Worm (Caenorhabditis elegans) whole organism, L4 larva: ENCODE data around the gene C08F11.13.
"Not testable (repeated sequence)": the region's sequence is repeated elsewhere in the genome, so short reads cannot be mapped to it uniquely, and the experiment has no call there.

Source experiments
- F10B5.3 ChIP-seq: sonication (generic microtip); optimal IDR thresholded peaks from 2 replicates; lab custom pipeline; 2016; ENCODE audit warnings: mild to moderate bottlenecking, missing genetic modification characterization, missing compliant biosample characterization
- F37D6.2 ChIP-seq: sonication (generic microtip); optimal IDR thresholded peaks from 2 replicates; lab custom pipeline; 2016; ENCODE audit warnings: mild to moderate bottlenecking, missing genetic modification characterization, missing compliant biosample characterization
- T26A8.4 ChIP-seq: fragments of 200-800 bp; sonication (Bioruptor generic); IDR thresholded peaks from 2 replicates; pipeline ENCODE4 v1.3.6; 2022; ENCODE audit warnings: missing genetic modification characterization, missing compliant biosample characterization
- Y75B8A.6 ChIP-seq: fragments of 200-800 bp; sonication (Bioruptor generic); IDR thresholded peaks from 2 replicates; pipeline ENCODE4 v1.3.6; 2022; ENCODE audit warnings: missing genetic modification reagents, missing genetic modification characterization, missing compliant biosample characterization
- ZK546.5 ChIP-seq, 2 experiments: sonication (generic microtip); optimal IDR thresholded peaks; 2 replicates each; lab custom pipeline; 2017; ENCODE audit warnings: missing biosample characterization in 2 of 2, missing genetic modification characterization in 2 of 2
- ama-1 ChIP-seq: fragments of 150-350 bp; optimal IDR thresholded peaks from 2 replicates; lab custom pipeline; 2014; ENCODE audit warnings: inconsistent platforms, mixed read lengths
- arid-1 ChIP-seq: fragments of 200-800 bp; sonication (Bioruptor generic); conservative IDR thresholded peaks from 2 replicates; pipeline ENCODE4 v1.3.6; 2022; ENCODE audit warnings: missing genetic modification reagents, missing genetic modification characterization, missing compliant biosample characterization
- ceh-32 ChIP-seq: sonication (generic microtip); optimal IDR thresholded peaks from 2 replicates; lab custom pipeline; 2016; ENCODE audit warnings: mild to moderate bottlenecking, missing genetic modification characterization, missing compliant biosample characterization; ENCODE audit not compliant: poor library complexity
- ceh-44 ChIP-seq: fragments of 200-800 bp; sonication (Bioruptor generic); IDR thresholded peaks from 2 replicates; pipeline ENCODE4 v1.3.6; 2022; ENCODE audit warnings: missing genetic modification reagents, missing genetic modification characterization, missing compliant biosample characterization
- ceh-62 ChIP-seq: sonication (generic microtip); optimal IDR thresholded peaks from 2 replicates; lab custom pipeline; 2017; ENCODE audit warnings: missing biosample characterization, missing genetic modification characterization
- ces-1 ChIP-seq: fragments of 150-350 bp; sonication (generic microtip); optimal IDR thresholded peaks from 4 replicates; lab custom pipeline; 2014; ENCODE audit warnings: missing biosample characterization, missing genetic modification reagents, missing genetic modification characterization
- daf-19 ChIP-seq: fragments of 200-800 bp; sonication (Bioruptor generic); conservative IDR thresholded peaks from 2 replicates; pipeline ENCODE4 v1.3.6; 2022; ENCODE audit warnings: missing genetic modification characterization, missing compliant biosample characterization
- dmd-6 ChIP-seq: fragments of 200-800 bp; sonication (Bioruptor generic); IDR thresholded peaks from 2 replicates; pipeline ENCODE4 v1.3.6; 2022; ENCODE audit warnings: missing genetic modification reagents, missing genetic modification characterization, missing compliant biosample characterization
- dpl-1 ChIP-seq: fragments of 150-350 bp; optimal IDR thresholded peaks from 2 replicates; lab custom pipeline; 2014; ENCODE audit warnings: missing biosample characterization, missing genetic modification reagents, missing genetic modification characterization
- fos-1 ChIP-seq: fragments of 150-350 bp; optimal IDR thresholded peaks from 2 replicates; lab custom pipeline; 2014; ENCODE audit warnings: missing biosample characterization, missing genetic modification characterization
- lsy-2 ChIP-seq, 2 experiments: fragments of 150-350 bp in 1 of 2; sonication (generic microtip) in 1 of 2; optimal IDR thresholded peaks; 2 replicates each; lab custom pipeline; 2014 to 2017; ENCODE audit warnings: missing biosample characterization in 2 of 2, missing genetic modification characterization in 2 of 2
- madf-9 ChIP-seq: fragments of 200-800 bp; sonication (Bioruptor generic); conservative IDR thresholded peaks from 2 replicates; pipeline ENCODE4 v1.3.6; 2022; ENCODE audit warnings: missing genetic modification reagents, missing genetic modification characterization, missing compliant biosample characterization
- mdt-29 ChIP-seq: fragments of 200-800 bp; sonication (Bioruptor generic); IDR thresholded peaks from 2 replicates; pipeline ENCODE4 v1.3.6; 2022; ENCODE audit warnings: missing genetic modification reagents, missing genetic modification characterization, missing compliant biosample characterization
- mes-2 ChIP-seq: sonication (generic microtip); optimal IDR thresholded peaks from 2 replicates; lab custom pipeline; 2016; ENCODE audit warnings: missing genotype, mild to moderate bottlenecking, missing genetic modification characterization, missing compliant biosample characterization; ENCODE audit not compliant: poor library complexity, severe bottlenecking
- mxl-2 ChIP-seq: fragments of 200-800 bp; sonication (Bioruptor generic); conservative IDR thresholded peaks from 2 replicates; pipeline ENCODE4 v1.3.6; 2022; ENCODE audit warnings: missing genetic modification reagents, missing genetic modification characterization, missing compliant biosample characterization
- mxl-3 ChIP-seq: fragments of 200-800 bp; sonication (Bioruptor generic); optimal IDR thresholded peaks from 2 replicates; lab custom pipeline; 2018; ENCODE audit warnings: mild to moderate bottlenecking, missing genetic modification characterization, missing compliant biosample characterization
- nhr-102 ChIP-seq: sonication (generic microtip); optimal IDR thresholded peaks from 2 replicates; lab custom pipeline; 2016; ENCODE audit warnings: mild to moderate bottlenecking, missing genetic modification characterization, moderate library complexity, missing compliant biosample characterization
- nhr-41 ChIP-seq: fragments of 200-800 bp; sonication (Bioruptor generic); IDR thresholded peaks from 2 replicates; pipeline ENCODE4 v1.3.6; 2022; ENCODE audit warnings: missing genetic modification reagents, missing genetic modification characterization, missing compliant biosample characterization
- skn-1 ChIP-seq: fragments of 150-350 bp; optimal IDR thresholded peaks from 2 replicates; lab custom pipeline; 2014; ENCODE audit warnings: missing biosample characterization, missing genetic modification characterization
- snpc-1.2 ChIP-seq: fragments of 200-800 bp; sonication (Bioruptor generic); IDR thresholded peaks from 2 replicates; pipeline ENCODE4 v1.3.6; 2022; ENCODE audit warnings: missing genetic modification reagents, missing genetic modification characterization, missing compliant biosample characterization
- snpc-4 ChIP-seq: fragments of 150-350 bp; optimal IDR thresholded peaks from 2 replicates; lab custom pipeline; 2014; ENCODE audit warnings: missing biosample characterization, missing genetic modification characterization
- spr-1 ChIP-seq: sonication (generic microtip); optimal IDR thresholded peaks from 2 replicates; lab custom pipeline; 2016; ENCODE audit warnings: mild to moderate bottlenecking, missing genetic modification characterization, missing compliant biosample characterization
- spr-3 ChIP-seq: fragments of 200-800 bp; sonication (Bioruptor generic); optimal IDR thresholded peaks from 2 replicates; lab custom pipeline; 2018; ENCODE audit warnings: mild to moderate bottlenecking, missing genetic modification characterization, missing compliant biosample characterization
- unc-130 ChIP-seq: sonication (generic microtip); optimal IDR thresholded peaks from 2 replicates; lab custom pipeline; 2016; ENCODE audit warnings: missing genetic modification reagents, missing genetic modification characterization, missing compliant biosample characterization
- unc-62 ChIP-seq, 3 experiments: fragments of 150-350 bp in 1 of 3; sonication (generic microtip); optimal IDR thresholded peaks in 2 of 3; peaks in 1 of 3; 1 replicate in 1 of 3; 2 replicates in 2 of 3; lab custom pipeline; 2014 to 2017; ENCODE audit warnings: missing biosample characterization in 3 of 3, missing genetic modification characterization in 3 of 3, missing genetic modification reagents in 3 of 3, missing genotype in 1 of 3
- zag-1 ChIP-seq: fragments of 150-350 bp; optimal IDR thresholded peaks from 2 replicates; lab custom pipeline; 2014; ENCODE audit warnings: missing biosample characterization, missing genetic modification characterization
- zfp-2 ChIP-seq: sonication (generic microtip); optimal IDR thresholded peaks from 2 replicates; lab custom pipeline; 2016; ENCODE audit warnings: mild to moderate bottlenecking, missing genetic modification characterization, missing compliant biosample characterization
- zip-11 ChIP-seq: fragments of 200-800 bp; sonication (Bioruptor generic); IDR thresholded peaks from 2 replicates; pipeline ENCODE4 v1.3.6; 2022; ENCODE audit warnings: missing genetic modification characterization, missing compliant biosample characterization
- zip-2 ChIP-seq: fragments of 150-350 bp; optimal IDR thresholded peaks from 2 replicates; lab custom pipeline; 2014; ENCODE audit warnings: missing biosample characterization, missing genetic modification characterization
- ztf-11 ChIP-seq: fragments of 150-350 bp; optimal IDR thresholded peaks from 2 replicates; lab custom pipeline; 2014; ENCODE audit warnings: missing biosample characterization, missing genetic modification characterization

C08F11.13 gene

DNA sequence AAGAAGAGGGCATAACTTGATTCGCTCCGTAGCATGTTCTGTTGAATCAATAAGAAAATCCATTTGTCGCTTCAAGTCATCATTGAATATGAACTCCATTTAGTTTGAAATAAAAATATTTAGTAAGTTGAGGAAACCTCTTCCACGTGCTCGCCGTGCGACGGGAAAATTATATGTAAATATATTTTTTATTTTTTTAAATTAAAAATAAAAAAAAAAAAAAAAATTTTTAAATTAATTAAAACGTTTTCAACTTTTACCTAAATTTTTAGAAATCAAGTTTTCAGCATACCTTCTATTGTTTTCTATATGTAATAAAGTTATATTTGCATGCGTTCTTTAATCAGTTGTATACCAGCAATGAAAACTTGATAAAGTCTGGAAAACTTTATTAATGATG lies 49.8 kb upstream of the C08F11.13 start, which contains the start of gene Y45F10C.1:
Gene Y45F10C.1, minus strand, starts transcription at position 101 of the 400 bp plus-strand sequence.
- TF ChIP-seq zip-2, snpc-4, nhr-102 (tag; lab: Kevin White, UChicago): not testable (repeated sequence)
- TF ChIP-seq, all 104 proteins: peak for 0; not testable (repeated sequence) for 104

DNA sequence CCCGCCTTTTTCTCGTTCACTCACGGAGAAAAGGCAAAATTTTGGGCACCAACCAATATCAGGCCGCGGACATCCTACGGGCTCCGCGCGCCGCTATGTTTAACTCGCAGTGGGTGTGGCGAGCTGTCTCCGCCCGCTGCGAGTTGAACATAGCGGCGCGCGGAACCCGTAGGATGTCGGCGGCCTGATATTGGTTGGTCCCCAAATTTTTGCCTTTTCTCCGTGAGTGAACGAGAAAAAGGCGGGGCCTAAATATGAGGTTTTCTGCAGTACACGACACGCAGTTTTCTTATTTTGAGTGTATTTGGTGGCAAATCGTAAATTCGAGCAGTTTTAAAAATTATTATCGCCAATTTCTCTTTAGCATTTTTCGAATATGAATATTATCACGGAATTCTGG lies 48.5 kb upstream of the C08F11.13 start:
- TF ChIP-seq snpc-1.2 (GFP tag; lab: Robert Waterston, UW), result peak; percentile 92
- 0 out of 2 replicates have a peak, but pooled peaks have one; percentile 45 for TF ChIP-seq mdt-29

DNA sequence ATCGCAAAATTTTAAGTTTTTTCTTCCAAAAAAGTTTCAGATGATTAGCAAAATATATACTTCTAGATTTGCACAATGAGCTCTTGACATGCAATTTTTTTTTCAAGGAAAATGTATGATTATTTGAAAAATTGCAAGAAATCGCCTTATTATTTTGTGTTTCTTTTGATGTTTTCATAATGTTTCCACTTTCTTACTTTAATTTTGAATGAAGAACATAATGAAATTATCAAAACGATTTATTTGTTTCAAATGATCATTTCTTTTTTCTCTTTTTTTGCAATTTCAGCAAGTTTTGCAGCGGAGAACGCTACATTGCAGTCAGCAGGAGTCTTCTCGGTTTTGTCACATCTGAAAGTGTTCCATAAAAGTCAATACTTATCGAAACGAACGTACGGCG lies 42.3 kb upstream of the C08F11.13 start, which contains the start of gene Y45F10C.6:
Gene Y45F10C.6, plus strand, starts transcription at position 301 of the 400 bp plus-strand sequence.
- not testable (repeated sequence) for TF ChIP-seq arid-1; zfp-2; ceh-32 (tag; lab: Kevin White, UChicago)
- TF ChIP-seq, all 104 proteins: peak for 0; not testable (repeated sequence) for 104

DNA sequence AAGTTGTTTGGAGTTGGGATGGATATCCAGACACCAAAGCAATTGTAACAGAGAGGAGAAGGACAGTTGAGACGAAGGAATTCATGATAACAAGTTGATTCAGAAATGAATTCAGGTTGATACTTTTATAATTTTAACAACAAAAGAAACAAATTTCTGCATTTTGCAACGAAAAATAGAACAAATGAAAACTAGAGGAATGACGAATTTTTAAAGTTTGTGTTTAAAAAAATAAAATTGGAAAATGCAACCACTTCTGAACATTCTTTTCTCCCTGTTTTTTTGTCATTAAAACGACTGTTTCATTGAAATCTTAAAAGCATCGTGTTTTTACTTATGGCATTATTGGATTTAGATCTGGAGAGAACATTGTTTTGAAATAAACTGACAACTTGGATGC lies 41.7 kb upstream of the C08F11.13 start, which contains the start of gene C08F11.12:
Gene C08F11.12, minus strand, starts transcription at position 101 of the 400 bp plus-strand sequence.
- not testable (repeated sequence) for TF ChIP-seq mxl-3 (GFP tag; lab: Kevin White, UChicago); spr-3 (GFP tag; lab: Kevin White, UChicago); F37D6.2 (tag; lab: Kevin White, UChicago)

DNA sequence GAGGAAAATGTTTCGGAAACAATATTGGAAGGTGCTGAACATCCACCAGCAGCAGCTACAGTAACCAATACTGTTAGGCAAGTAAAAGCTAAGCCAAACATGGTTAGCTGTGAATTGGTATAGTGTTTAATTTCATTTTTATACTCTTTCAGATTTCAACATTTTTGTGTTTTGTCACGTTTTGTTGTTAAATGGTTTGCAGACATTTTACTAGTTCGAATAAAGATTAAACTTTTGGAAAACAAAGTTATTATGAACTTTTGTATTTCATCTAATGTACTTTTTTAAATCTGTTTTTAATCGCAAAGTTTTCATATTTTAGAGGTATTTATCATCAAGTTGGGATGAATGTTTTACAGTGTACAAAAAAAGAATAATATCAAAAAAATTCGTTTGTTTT lies 40.5 kb upstream of the C08F11.13 start, which contains the start of gene C08F11.17:
Gene C08F11.17, minus strand, starts transcription at position 101 of the 400 bp plus-strand sequence.
- TF ChIP-seq dmd-6 (no peak), ceh-44 (GFP tag; lab: Robert Waterston, UW) (no peak), madf-9 (GFP tag; lab: Robert Waterston, UW) (no peak), ceh-62 (no peak), dpl-1 (GFP tag; lab: Kevin White, UChicago) (no peak), nhr-41 (GFP tag; lab: Robert Waterston, UW) (no peak)

DNA sequence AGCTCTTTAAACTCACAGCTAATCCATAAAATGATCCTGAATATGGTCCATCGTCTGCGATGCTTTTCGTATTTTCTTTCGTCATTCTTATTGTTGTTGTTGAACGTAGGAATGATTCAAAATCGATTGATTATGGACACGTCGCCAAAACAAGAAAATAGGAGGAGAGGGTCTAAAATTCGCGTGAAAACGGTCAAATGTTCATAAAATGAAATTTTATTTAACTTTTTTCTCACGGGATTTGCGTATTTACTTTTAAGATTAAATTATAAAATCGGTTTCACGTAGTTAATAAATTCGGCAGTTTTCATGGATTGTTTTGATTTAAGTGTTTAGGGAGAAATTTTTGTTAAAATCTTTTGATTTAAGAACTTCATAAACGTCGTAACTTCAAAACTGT lies 39.4 kb upstream of the C08F11.13 start, which contains the start of gene C08F11.10:
Gene C08F11.10, minus strand, starts transcription at position 101 of the 400 bp plus-strand sequence.
- no peak for TF ChIP-seq snpc-4 (tag; lab: Kevin White, UChicago)
- TF ChIP-seq unc-130 (GFP tag; lab: Kevin White, UChicago), result no peak
- TF ChIP-seq spr-1 (tag; lab: Kevin White, UChicago), result no peak
- no peak for TF ChIP-seq fos-1
- TF ChIP-seq ztf-11 (tag; lab: Kevin White, UChicago), result no peak

DNA sequence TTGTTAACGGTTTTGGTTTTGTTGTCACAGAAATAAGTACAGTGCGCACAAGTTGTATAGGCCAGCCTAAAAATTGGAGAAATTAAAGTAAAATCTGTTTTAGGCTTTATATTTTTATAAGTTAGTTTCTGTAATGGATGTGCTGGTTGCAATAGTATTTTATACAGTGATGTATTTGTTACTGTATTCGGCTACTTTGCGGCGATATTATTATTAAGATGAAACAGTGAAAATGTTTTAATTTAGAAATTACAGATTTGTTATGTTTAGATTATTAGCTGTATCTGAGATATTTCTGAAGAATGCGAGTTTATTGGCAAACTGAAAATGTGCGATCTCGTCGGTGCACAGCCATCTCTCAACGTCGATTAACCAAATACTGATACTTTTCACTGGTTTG lies 37.9 kb upstream of the C08F11.13 start, which contains the start of gene ule-4:
Gene ule-4, minus strand, starts transcription at position 101 of the 400 bp plus-strand sequence.
- no peak for TF ChIP-seq nhr-102 (tag; lab: Kevin White, UChicago)
- TF ChIP-seq ama-1 (lab: Kevin White, UChicago), result no peak
- no peak for TF ChIP-seq ces-1 (GFP tag; lab: Kevin White, UChicago)
- no peak for TF ChIP-seq lsy-2 (tag; optimal IDR thresholded peaks at IDR 0.05; lab: Kevin White, UChicago)
- no peak for TF ChIP-seq skn-1
- no peak for TF ChIP-seq unc-62 (GFP tag; optimal IDR thresholded peaks at IDR 0.05 in 1 of 2; lab: Kevin White, UChicago)
- no peak for TF ChIP-seq unc-62 (tag; optimal IDR thresholded peaks at IDR 0.05; lab: Kevin White, UChicago)
- no peak for TF ChIP-seq Y75B8A.6 (GFP tag; lab: Robert Waterston, UW)
- no peak for TF ChIP-seq zip-11
- TF ChIP-seq T26A8.4 (GFP tag; lab: Robert Waterston, UW), result no peak
- no peak for TF ChIP-seq zag-1
- no peak for TF ChIP-seq ZK546.5 (tag; optimal IDR thresholded peaks at IDR 0.05; lab: Kevin White, UChicago)
- TF ChIP-seq daf-19 (GFP tag; lab: Robert Waterston, UW), result no peak
- TF ChIP-seq ztf-11 (tag; lab: Kevin White, UChicago), result no peak
- TF ChIP-seq mes-2, result no peak
- TF ChIP-seq F10B5.3 (tag; lab: Kevin White, UChicago), result no peak
- TF ChIP-seq mxl-2 (GFP tag; lab: Robert Waterston, UW), result no peak
